Worm (Caenorhabditis elegans) whole organism, L1 larva: ENCODE measurements around the gene F44A2.3.

Experiments used
- ces-1 ChIP-seq: fragments of 150-350 bp; optimal IDR thresholded peaks from 2 replicates; lab custom pipeline; 2014; ENCODE audit warnings: missing biosample characterization, missing genetic modification reagents, missing genetic modification characterization
- lin-13 ChIP-seq: fragments of 150-350 bp; optimal IDR thresholded peaks from 2 replicates; lab custom pipeline; 2014; ENCODE audit warnings: missing biosample characterization, missing genetic modification reagents, missing genetic modification characterization
- nhr-11 ChIP-seq: fragments of 150-350 bp; optimal IDR thresholded peaks from 2 replicates; lab custom pipeline; 2014; ENCODE audit warnings: missing biosample characterization, missing genetic modification characterization
- snpc-4 ChIP-seq: fragments of 150-350 bp; optimal IDR thresholded peaks from 2 replicates; lab custom pipeline; 2014; ENCODE audit warnings: missing biosample characterization, missing genetic modification characterization
- sup-37 ChIP-seq: fragments of 200-800 bp; sonication (Bioruptor generic); optimal IDR thresholded peaks from 2 replicates; lab custom pipeline; 2018; ENCODE audit warnings: mild to moderate bottlenecking, missing genetic modification characterization, missing compliant biosample characterization
- unc-130 ChIP-seq: fragments of 150-350 bp; optimal IDR thresholded peaks from 2 replicates; lab custom pipeline; 2017; ENCODE audit warnings: missing biosample characterization, missing genetic modification characterization, inconsistent platforms
- unc-62 ChIP-seq: fragments of 150-350 bp; optimal IDR thresholded peaks from 2 replicates; lab custom pipeline; 2014; ENCODE audit warnings: missing biosample characterization, missing genetic modification reagents, missing genetic modification characterization

DNA sequence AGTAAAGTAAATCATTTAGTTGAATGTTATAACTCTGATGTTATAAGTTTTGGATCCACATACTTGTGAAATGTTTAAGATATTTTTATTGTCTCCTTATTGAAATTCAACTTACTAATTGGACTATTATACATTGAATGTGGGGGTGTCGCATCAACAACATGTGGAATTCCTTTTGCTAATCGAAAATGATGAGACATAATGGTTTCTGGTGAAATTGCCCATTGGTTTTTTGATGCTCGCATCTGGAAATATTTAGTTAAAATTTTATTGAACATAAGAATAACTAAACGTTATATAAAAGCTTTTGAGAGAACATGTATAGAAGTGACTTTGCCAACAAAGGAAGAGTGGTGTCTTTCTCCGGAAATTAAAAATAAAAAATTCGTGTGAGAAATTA is 13.3 kb upstream of the F44A2.3 start, which contains the start of gene ZK682.7:
- TF ChIP-seq unc-62 (GFP tag; lab: Kevin White, UChicago): no peak
- TF ChIP-seq sup-37 (GFP tag; lab: Kevin White, UChicago): no peak
- no peak for TF ChIP-seq nhr-11 (tag; lab: Kevin White, UChicago)
- no peak for TF ChIP-seq snpc-4 (tag; lab: Kevin White, UChicago)
- TF ChIP-seq unc-130 (tag; lab: Kevin White, UChicago): no peak
- no peak for TF ChIP-seq lin-13 (GFP tag; lab: Kevin White, UChicago)
- TF ChIP-seq ces-1 (GFP tag; lab: Kevin White, UChicago): no peak
